Worm (Caenorhabditis elegans) whole organism, L4/young adult: Measurements from ENCODE around the gene T16G12.13.

Experiments
- W03F9.2 ChIP-seq: fragments of 150-350 bp; optimal IDR thresholded peaks from 2 replicates; lab custom pipeline; 2014; ENCODE audit warnings: missing biosample characterization, missing genetic modification characterization
- dao-5 ChIP-seq: sonication (generic microtip); optimal IDR thresholded peaks from 2 replicates; lab custom pipeline; 2016; ENCODE audit warnings: missing genotype, missing genetic modification characterization, moderate library complexity, missing compliant biosample characterization
- him-1 ChIP-seq: sonication (generic microtip); optimal IDR thresholded peaks from 2 replicates; lab custom pipeline; 2016; ENCODE audit warnings: missing genotype, missing genetic modification reagents, missing genetic modification characterization, missing compliant biosample characterization

- TF ChIP-seq him-1 (tag; lab: Kevin White, UChicago): no peak
- no peak for TF ChIP-seq dao-5
- no peak for TF ChIP-seq W03F9.2 (tag; lab: Kevin White, UChicago)
These were observed 37.3 kb downstream of the T16G12.13 start, which contains the start of gene spop-1 for ce11 chrIII:10097981-10098380.
